Worm (Caenorhabditis elegans) whole organism, L4 larva: Measurements from ENCODE around the gene srab-12.

Experiments
- Y5F2A.4 ChIP-seq: fragments of 200-800 bp; sonication (Bioruptor generic); optimal IDR thresholded peaks from 2 replicates; lab custom pipeline; 2018; ENCODE audit warnings: mild to moderate bottlenecking, missing genetic modification characterization, missing compliant biosample characterization
- Y75B8A.6 ChIP-seq: fragments of 200-800 bp; sonication (Bioruptor generic); IDR thresholded peaks from 2 replicates; pipeline ENCODE4 v1.3.6; 2022; ENCODE audit warnings: missing genetic modification reagents, missing genetic modification characterization, missing compliant biosample characterization
- ama-1 ChIP-seq: fragments of 150-350 bp; optimal IDR thresholded peaks from 2 replicates; lab custom pipeline; 2014; ENCODE audit warnings: inconsistent platforms, mixed read lengths
- nhr-77 ChIP-seq: fragments of 150-350 bp; optimal IDR thresholded peaks from 2 replicates; lab custom pipeline; 2014; ENCODE audit warnings: missing biosample characterization, missing genetic modification characterization
- unc-62 ChIP-seq, 3 experiments: fragments of 150-350 bp in 1 of 3; sonication (generic microtip); optimal IDR thresholded peaks in 2 of 3; peaks in 1 of 3; 1 replicate in 1 of 3; 2 replicates in 2 of 3; lab custom pipeline; 2014 to 2017; ENCODE audit warnings: missing biosample characterization in 3 of 3, missing genetic modification characterization in 3 of 3, missing genetic modification reagents in 3 of 3, missing genotype in 1 of 3
- ztf-11 ChIP-seq: fragments of 150-350 bp; optimal IDR thresholded peaks from 2 replicates; lab custom pipeline; 2014; ENCODE audit warnings: missing biosample characterization, missing genetic modification characterization

DNA sequence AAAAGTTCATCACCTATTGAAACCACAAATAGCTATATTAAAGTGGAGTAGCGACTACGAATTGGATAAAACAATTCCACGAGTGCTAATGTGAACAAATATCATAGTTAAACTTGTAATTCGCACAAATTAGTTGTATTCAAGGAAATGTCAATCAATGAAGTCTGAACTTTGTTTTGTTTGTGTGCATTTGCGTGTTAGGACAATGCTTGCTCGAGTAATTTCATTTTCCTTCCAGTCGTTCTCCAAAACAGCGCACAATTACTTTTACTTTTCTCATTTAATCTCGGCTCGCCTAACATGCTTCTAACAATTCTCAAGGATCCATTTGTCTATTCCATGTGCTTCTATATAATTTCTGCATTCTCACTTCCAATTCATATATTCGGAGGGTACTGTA is 41.2 kb upstream of the srab-12 start, which contains the start of gene srh-301:
- TF ChIP-seq unc-62 (GFP tag; optimal IDR thresholded peaks at IDR 0.05 in 1 of 2; lab: Kevin White, UChicago) (peak in 1 of 2 experiments; percentile 54), unc-62 (tag; optimal IDR thresholded peaks at IDR 0.05; lab: Kevin White, UChicago) (no peak), Y75B8A.6 (GFP tag; lab: Robert Waterston, UW) (no peak), ztf-11 (tag; lab: Kevin White, UChicago) (no peak), Y5F2A.4 (GFP tag; lab: Kevin White, UChicago) (no peak), ama-1 (no peak), nhr-77 (tag; lab: Kevin White, UChicago) (no peak)
